Worm (Caenorhabditis elegans): Measurements from ENCODE around the gene C16A11.5.

The C16A11.5 gene

DNA sequence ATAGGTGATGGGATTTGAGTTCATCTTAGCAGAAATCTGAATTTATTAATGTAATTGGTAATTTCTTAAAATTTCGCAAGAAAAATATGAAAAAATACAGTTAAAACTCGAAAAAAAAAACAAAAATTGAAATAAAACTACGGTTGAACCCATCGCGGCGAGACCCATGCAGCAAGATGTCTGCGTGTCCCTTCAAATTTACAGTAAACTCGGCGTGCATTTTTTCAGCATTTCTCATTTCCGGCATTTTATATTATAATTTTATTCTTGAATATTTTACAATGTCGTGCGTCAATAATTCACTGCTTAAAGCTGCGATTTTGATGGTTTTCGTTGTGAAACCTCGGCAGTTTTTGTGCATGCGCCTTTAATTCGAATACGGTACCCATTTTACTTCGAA lies 12.9 kb downstream of the C16A11.5 start, which contains the start of gene fbxc-43:
Gene fbxc-43, minus strand, starts transcription at position 38 of the 400 bp plus-strand sequence.
- TF ChIP-seq ref-1 (GFP tag; conservative IDR thresholded peaks at IDR 0.05): no peak
- TF ChIP-seq ztf-29 (GFP tag; IDR thresholded peaks at IDR 0.05): no peak
- TF ChIP-seq med-1 (GFP tag; optimal IDR thresholded peaks at IDR 0.05; ENCODE audit: insufficient read depth): no peak
- TF ChIP-seq flt-1 (GFP tag; IDR thresholded peaks at IDR 0.05): no peak
- TF ChIP-seq klf-2 (GFP tag; conservative IDR thresholded peaks at IDR 0.05): no peak
- TF ChIP-seq ztf-23 (GFP tag; IDR thresholded peaks at IDR 0.05): no peak
- TF ChIP-seq T22C8.4 (GFP tag; IDR thresholded peaks at IDR 0.05): no peak
- TF ChIP-seq tab-1 (GFP tag; IDR thresholded peaks at IDR 0.05): no peak
- no peak for TF ChIP-seq cog-1 (tag; optimal IDR thresholded peaks at IDR 0.05)

ce11 chrII:4237701-4238214 lies 14.7 kb downstream of the C16A11.5 start, which contains the start of the genes fbxc-44 and C16A11.2:
TSS of gene fbxc-44 (minus strand) at chrII:4237751.
TSS of gene C16A11.2 (plus strand) at chrII:4238203.
- TF ChIP-seq ref-1 (GFP tag; conservative IDR thresholded peaks at IDR 0.05): 0 out of 2 replicates have a peak, but pooled peaks have one; percentile 26
- TF ChIP-seq med-1 (GFP tag; optimal IDR thresholded peaks at IDR 0.05; ENCODE audit: insufficient read depth): peak; percentile 91
- TF ChIP-seq ztf-23 (GFP tag; IDR thresholded peaks at IDR 0.05): peak; percentile 83
- peak; percentile 80 for TF ChIP-seq ztf-29 (GFP tag; IDR thresholded peaks at IDR 0.05)
- TF ChIP-seq T22C8.4 (GFP tag; IDR thresholded peaks at IDR 0.05): peak; percentile 82
- peak; percentile 85 for TF ChIP-seq klf-2 (GFP tag; conservative IDR thresholded peaks at IDR 0.05)
- TF ChIP-seq flt-1 (GFP tag; IDR thresholded peaks at IDR 0.05): peak; percentile 88
- TF ChIP-seq cog-1 (tag; optimal IDR thresholded peaks at IDR 0.05): peak; percentile 10
- peak; percentile 85 for TF ChIP-seq tab-1 (GFP tag; IDR thresholded peaks at IDR 0.05)

DNA sequence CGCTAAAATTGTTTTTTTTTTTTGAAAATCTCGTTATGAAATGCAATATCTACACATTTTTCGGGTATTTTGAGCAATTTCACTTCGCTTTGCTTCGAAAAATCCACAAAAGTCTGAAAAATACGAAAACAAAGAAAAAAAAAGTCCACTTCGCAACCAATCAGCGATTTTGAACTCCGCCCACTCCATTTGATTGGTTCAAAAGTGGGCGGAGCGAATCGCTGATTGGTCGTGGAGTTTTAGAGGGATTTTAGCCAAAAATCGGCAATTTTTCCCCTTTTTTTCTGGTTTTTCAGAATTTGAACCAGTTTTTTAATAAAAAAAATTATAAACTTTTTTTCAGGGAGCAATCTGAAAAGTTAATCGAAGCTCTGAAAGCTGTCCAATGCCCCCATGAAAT lies 15.9 kb downstream of the C16A11.5 start:
- TF ChIP-seq ztf-23 (GFP tag; IDR thresholded peaks at IDR 0.05) (no peak), klf-2 (GFP tag; conservative IDR thresholded peaks at IDR 0.05) (no peak), ref-1 (GFP tag; conservative IDR thresholded peaks at IDR 0.05) (no peak), tab-1 (GFP tag; IDR thresholded peaks at IDR 0.05) (no peak), ztf-29 (GFP tag; IDR thresholded peaks at IDR 0.05) (no peak), flt-1 (GFP tag; IDR thresholded peaks at IDR 0.05) (no peak), med-1 (GFP tag; optimal IDR thresholded peaks at IDR 0.05; ENCODE audit: insufficient read depth) (no peak), cog-1 (tag; optimal IDR thresholded peaks at IDR 0.05) (no peak), T22C8.4 (GFP tag; IDR thresholded peaks at IDR 0.05) (no peak)

DNA sequence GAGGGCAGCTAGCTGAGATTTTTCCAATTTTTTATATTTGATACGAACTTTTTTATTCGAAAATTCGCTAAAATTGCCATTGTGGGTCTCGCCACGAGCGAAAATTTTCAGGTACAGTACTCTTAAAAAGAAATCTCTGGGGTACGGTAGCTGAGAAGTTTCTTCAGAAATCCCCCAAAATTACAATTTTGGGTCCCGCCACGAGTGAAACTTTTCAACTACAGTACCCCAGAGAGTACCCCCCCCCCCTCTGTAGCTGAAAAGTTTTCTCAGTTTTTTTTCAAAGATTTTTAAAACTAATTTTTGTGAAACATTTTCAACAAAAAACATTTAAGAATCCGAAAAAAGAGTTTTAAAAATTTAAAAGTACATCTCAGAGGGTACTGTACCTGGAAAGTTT lies 21.9 kb downstream of the C16A11.5 start:
- TF ChIP-seq med-1 (GFP tag; optimal IDR thresholded peaks at IDR 0.05; ENCODE audit: insufficient read depth) (no peak), cog-1 (tag; optimal IDR thresholded peaks at IDR 0.05) (no peak), ztf-29 (GFP tag; IDR thresholded peaks at IDR 0.05) (no peak), tab-1 (GFP tag; IDR thresholded peaks at IDR 0.05) (no peak), ztf-23 (GFP tag; IDR thresholded peaks at IDR 0.05) (no peak), klf-2 (GFP tag; conservative IDR thresholded peaks at IDR 0.05) (no peak), T22C8.4 (GFP tag; IDR thresholded peaks at IDR 0.05) (no peak), flt-1 (GFP tag; IDR thresholded peaks at IDR 0.05) (no peak), ref-1 (GFP tag; conservative IDR thresholded peaks at IDR 0.05) (no peak)

DNA sequence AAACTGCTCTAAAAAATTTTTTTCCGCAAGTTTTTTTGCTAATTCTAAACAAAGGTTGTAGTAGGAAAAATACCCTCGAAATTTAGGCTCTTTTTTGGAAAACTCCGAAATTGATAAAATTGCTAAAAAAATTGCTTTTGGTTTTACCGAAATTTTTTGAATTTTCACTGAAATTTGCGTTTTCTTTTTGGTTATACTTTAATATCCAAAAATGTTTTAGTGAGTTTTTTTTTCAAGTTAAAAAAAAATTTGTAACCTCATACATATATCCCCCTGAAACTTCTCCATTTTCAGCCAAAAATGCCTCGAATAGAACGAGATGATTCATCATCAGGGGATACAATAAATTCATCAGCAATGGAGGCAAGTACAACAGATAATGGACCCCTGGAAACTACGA lies 23.8 kb downstream of the C16A11.5 start, which contains the start of gene gpa-11:
Gene gpa-11, plus strand, starts transcription at position 301 of the 400 bp plus-strand sequence.
- TF ChIP-seq tab-1 (GFP tag; IDR thresholded peaks at IDR 0.05) (no peak), ref-1 (GFP tag; conservative IDR thresholded peaks at IDR 0.05) (no peak), ztf-23 (GFP tag; IDR thresholded peaks at IDR 0.05) (no peak), T22C8.4 (GFP tag; IDR thresholded peaks at IDR 0.05) (no peak), med-1 (GFP tag; optimal IDR thresholded peaks at IDR 0.05; ENCODE audit: insufficient read depth) (no peak), klf-2 (GFP tag; conservative IDR thresholded peaks at IDR 0.05) (no peak)

DNA sequence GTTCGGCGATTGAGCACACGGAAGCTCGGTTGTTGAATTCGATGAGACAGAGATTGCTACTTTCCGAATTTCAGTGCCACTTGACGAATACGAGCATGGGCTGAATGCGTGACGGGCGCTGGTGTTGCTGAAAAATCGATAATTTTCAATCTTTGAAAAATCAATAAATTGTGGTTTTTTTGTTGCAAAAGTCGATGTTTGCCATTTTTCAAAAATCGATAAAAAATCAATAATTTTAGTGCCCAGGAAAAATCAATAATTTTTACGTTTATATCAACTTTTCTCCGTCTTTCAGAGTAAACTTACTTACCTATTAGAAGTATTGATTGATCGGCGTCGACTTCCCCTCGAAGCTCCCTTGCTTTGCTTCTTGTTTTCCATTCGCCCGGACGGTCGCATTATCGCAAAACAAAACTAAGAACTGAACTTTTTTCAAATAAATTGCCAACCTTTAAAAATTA lies 33.5 kb downstream of the C16A11.5 start, which contains the start of gene C16A11.7:
Gene C16A11.7, minus strand, starts transcription at position 411 of the 461 bp plus-strand sequence.
- TF ChIP-seq ztf-29 (GFP tag; IDR thresholded peaks at IDR 0.05) (no peak), ref-1 (GFP tag; conservative IDR thresholded peaks at IDR 0.05) (no peak), cog-1 (tag; optimal IDR thresholded peaks at IDR 0.05) (no peak), T22C8.4 (GFP tag; IDR thresholded peaks at IDR 0.05) (peak; percentile 89), flt-1 (GFP tag; IDR thresholded peaks at IDR 0.05) (no peak), tab-1 (GFP tag; IDR thresholded peaks at IDR 0.05) (no peak)

DNA sequence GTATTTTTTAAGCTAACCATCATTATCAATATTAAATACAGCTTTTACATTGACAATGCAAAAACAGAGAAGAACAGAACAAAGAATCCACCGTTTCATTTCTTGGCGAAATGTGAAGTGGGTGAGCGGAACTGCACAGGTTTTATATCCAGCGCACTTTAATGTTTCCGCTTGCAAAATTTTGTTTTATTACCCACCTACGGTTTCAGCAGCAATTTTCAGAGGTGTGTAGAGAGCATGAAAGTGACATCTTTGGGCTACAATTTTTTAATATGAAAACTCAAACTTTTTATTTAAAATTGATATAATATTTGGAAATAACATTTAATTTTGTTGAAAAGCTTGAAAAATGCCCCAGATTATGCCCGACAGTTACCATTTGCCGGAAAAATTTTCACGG lies 35.6 kb downstream of the C16A11.5 start, which contains the start of gene clec-135:
Gene clec-135, minus strand, starts transcription at position 101 of the 400 bp plus-strand sequence.
- no peak for TF ChIP-seq flt-1 (GFP tag; IDR thresholded peaks at IDR 0.05)
- no peak for TF ChIP-seq ztf-29 (GFP tag; IDR thresholded peaks at IDR 0.05)
- no peak for TF ChIP-seq T22C8.4 (GFP tag; IDR thresholded peaks at IDR 0.05)
- TF ChIP-seq ztf-23 (GFP tag; IDR thresholded peaks at IDR 0.05): no peak
- no peak for TF ChIP-seq tab-1 (GFP tag; IDR thresholded peaks at IDR 0.05)
- no peak for TF ChIP-seq cog-1 (tag; optimal IDR thresholded peaks at IDR 0.05)
- TF ChIP-seq klf-2 (GFP tag; conservative IDR thresholded peaks at IDR 0.05): no peak
- TF ChIP-seq med-1 (GFP tag; optimal IDR thresholded peaks at IDR 0.05; ENCODE audit: insufficient read depth): no peak
- no peak for TF ChIP-seq ref-1 (GFP tag; conservative IDR thresholded peaks at IDR 0.05)

DNA sequence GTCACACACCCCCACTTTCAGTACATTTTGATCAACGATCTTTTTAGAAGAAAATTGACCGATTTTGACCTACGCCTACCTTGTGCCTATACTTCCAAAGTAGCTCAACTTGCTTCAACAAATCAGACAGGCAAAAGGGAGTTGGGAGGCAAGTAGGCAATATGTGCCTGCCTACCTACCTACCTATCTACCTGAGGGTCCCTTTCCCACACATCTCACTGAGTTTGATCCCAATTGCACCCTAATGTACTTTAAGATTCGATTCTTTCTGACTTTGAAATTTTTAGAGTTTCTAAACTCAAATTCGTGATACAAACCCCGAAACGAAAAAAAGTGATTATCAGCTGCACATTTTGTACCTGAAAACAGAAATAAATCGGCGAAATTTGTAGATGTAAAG lies 44.6 kb downstream of the C16A11.5 start:
- TF ChIP-seq ref-1 (GFP tag; conservative IDR thresholded peaks at IDR 0.05) (no peak), flt-1 (GFP tag; IDR thresholded peaks at IDR 0.05) (no peak), tab-1 (GFP tag; IDR thresholded peaks at IDR 0.05) (no peak), cog-1 (tag; optimal IDR thresholded peaks at IDR 0.05) (no peak), med-1 (GFP tag; optimal IDR thresholded peaks at IDR 0.05; ENCODE audit: insufficient read depth) (no peak), klf-2 (GFP tag; conservative IDR thresholded peaks at IDR 0.05) (no peak), ztf-23 (GFP tag; IDR thresholded peaks at IDR 0.05) (no peak), T22C8.4 (GFP tag; IDR thresholded peaks at IDR 0.05) (no peak), ztf-29 (GFP tag; IDR thresholded peaks at IDR 0.05) (no peak)

- TF ChIP-seq tab-1 (GFP tag; IDR thresholded peaks at IDR 0.05): no peak
- no peak for TF ChIP-seq ref-1 (GFP tag; conservative IDR thresholded peaks at IDR 0.05)
- no peak for TF ChIP-seq klf-2 (GFP tag; conservative IDR thresholded peaks at IDR 0.05)
- TF ChIP-seq cog-1 (tag; optimal IDR thresholded peaks at IDR 0.05): no peak
- TF ChIP-seq med-1 (GFP tag; optimal IDR thresholded peaks at IDR 0.05; ENCODE audit: insufficient read depth): no peak
- TF ChIP-seq ztf-23 (GFP tag; IDR thresholded peaks at IDR 0.05): no peak
- no peak for TF ChIP-seq flt-1 (GFP tag; IDR thresholded peaks at IDR 0.05)
These were observed 52.6 kb downstream of the C16A11.5 start, which contains the start of gene npr-42 for ce11 chrII:4275637-4276252. TSS of gene npr-42 (plus strand) at chrII:4276202.

Data from whole organism, midembryonic.